Worm (Caenorhabditis elegans) whole organism, late embryonic: Measurements from ENCODE around the gene cki-1.

Source experiments
- C08G9.2 ChIP-seq: sonication (generic microtip); optimal IDR thresholded peaks from 2 replicates; lab custom pipeline; 2016; ENCODE audit warnings: mild to moderate bottlenecking, missing genetic modification characterization, moderate library complexity, missing compliant biosample characterization
- C38D4.7 ChIP-seq: fragments of 200-800 bp; sonication (Bioruptor generic); optimal IDR thresholded peaks from 2 replicates; lab custom pipeline; 2018; ENCODE audit warnings: mild to moderate bottlenecking, missing genetic modification characterization, moderate library complexity, missing compliant biosample characterization
- K02D7.2 ChIP-seq: sonication (generic microtip); optimal IDR thresholded peaks from 2 replicates; lab custom pipeline; 2017; ENCODE audit warnings: mild to moderate bottlenecking, missing genetic modification characterization, missing compliant biosample characterization
- K09A11.1 ChIP-seq: sonication (generic microtip); optimal IDR thresholded peaks from 2 replicates; lab custom pipeline; 2017; ENCODE audit warnings: antibody characterized with exemption, mild to moderate bottlenecking, missing genetic modification characterization, missing compliant biosample characterization; ENCODE audit not compliant: insufficient read depth
- Y22D7AL.16 ChIP-seq: sonication (generic microtip); optimal IDR thresholded peaks from 2 replicates; lab custom pipeline; 2016; ENCODE audit warnings: missing genetic modification characterization, missing compliant biosample characterization
- ahr-1 ChIP-seq: sonication (generic microtip); optimal IDR thresholded peaks from 2 replicates; lab custom pipeline; 2016; ENCODE audit warnings: missing genetic modification characterization, missing compliant biosample characterization
- ama-1 ChIP-seq: fragments of 150-350 bp; optimal IDR thresholded peaks from 2 replicates; lab custom pipeline; 2014
- ceh-14 ChIP-seq: sonication (generic microtip); optimal IDR thresholded peaks from 2 replicates; lab custom pipeline; 2016; ENCODE audit warnings: missing genotype, missing genetic modification characterization, missing compliant biosample characterization
- ceh-18 ChIP-seq: sonication (generic microtip); optimal IDR thresholded peaks from 2 replicates; lab custom pipeline; 2016; ENCODE audit warnings: missing genetic modification characterization, missing compliant biosample characterization
- ceh-2 ChIP-seq: sonication (generic microtip); optimal IDR thresholded peaks from 2 replicates; lab custom pipeline; 2016; ENCODE audit warnings: missing genotype, missing genetic modification characterization, missing compliant biosample characterization
- ceh-30 ChIP-seq: fragments of 150-350 bp; optimal IDR thresholded peaks from 2 replicates; lab custom pipeline; 2014; ENCODE audit warnings: missing biosample characterization, missing genetic modification characterization
- ceh-31 ChIP-seq: sonication (generic microtip); optimal IDR thresholded peaks from 2 replicates; lab custom pipeline; 2016; ENCODE audit warnings: missing genetic modification characterization, missing compliant biosample characterization
- ceh-34 ChIP-seq: sonication (generic microtip); optimal IDR thresholded peaks from 2 replicates; lab custom pipeline; 2016; ENCODE audit warnings: mild to moderate bottlenecking, missing genetic modification characterization, missing compliant biosample characterization
- ceh-6 ChIP-seq: fragments of 200-800 bp; sonication (Bioruptor generic); optimal IDR thresholded peaks from 2 replicates; lab custom pipeline; 2018; ENCODE audit warnings: mild to moderate bottlenecking, missing genetic modification characterization, missing compliant biosample characterization
- che-1 ChIP-seq: sonication (generic microtip); optimal IDR thresholded peaks from 2 replicates; lab custom pipeline; 2016; ENCODE audit warnings: mild to moderate bottlenecking, missing genetic modification characterization, missing compliant biosample characterization
- dve-1 ChIP-seq: sonication (generic microtip); optimal IDR thresholded peaks from 2 replicates; lab custom pipeline; 2017; ENCODE audit warnings: antibody characterized with exemption, mild to moderate bottlenecking, missing genetic modification characterization, missing compliant biosample characterization
- elt-2 ChIP-seq: sonication (generic microtip); optimal IDR thresholded peaks from 2 replicates; lab custom pipeline; 2016; ENCODE audit warnings: missing genetic modification reagents, missing genetic modification characterization, missing compliant biosample characterization
- fkh-10 ChIP-seq: fragments of 150-350 bp; optimal IDR thresholded peaks from 2 replicates; lab custom pipeline; 2014; ENCODE audit warnings: missing biosample characterization, missing genetic modification reagents, missing genetic modification characterization
- hlh-13 ChIP-seq: fragments of 200-800 bp; sonication (Bioruptor generic); optimal IDR thresholded peaks from 2 replicates; lab custom pipeline; 2018; ENCODE audit warnings: mild to moderate bottlenecking, missing genetic modification characterization, missing compliant biosample characterization
- nfya-1 ChIP-seq: sonication (generic microtip); optimal IDR thresholded peaks from 2 replicates; lab custom pipeline; 2017; ENCODE audit warnings: missing genetic modification characterization, mild to moderate bottlenecking, missing compliant biosample characterization, antibody characterized with exemption, moderate library complexity
- nhr-11 ChIP-seq: fragments of 150-350 bp; optimal IDR thresholded peaks from 2 replicates; lab custom pipeline; 2014; ENCODE audit warnings: missing biosample characterization, missing genetic modification characterization
- nhr-232 ChIP-seq: sonication (generic microtip); optimal IDR thresholded peaks from 2 replicates; lab custom pipeline; 2016; ENCODE audit warnings: missing genetic modification characterization, missing compliant biosample characterization
- odd-2 ChIP-seq: sonication (generic microtip); optimal IDR thresholded peaks from 2 replicates; lab custom pipeline; 2017; ENCODE audit warnings: antibody characterized with exemption, mild to moderate bottlenecking, missing genetic modification characterization, missing compliant biosample characterization
- pat-9 ChIP-seq: fragments of 200-800 bp; sonication (Bioruptor generic); optimal IDR thresholded peaks from 2 replicates; lab custom pipeline; 2018; ENCODE audit warnings: mild to moderate bottlenecking, missing genetic modification characterization, moderate library complexity, missing compliant biosample characterization
- pax-1 ChIP-seq: fragments of 150-350 bp; optimal IDR thresholded peaks from 2 replicates; lab custom pipeline; 2014; ENCODE audit warnings: missing biosample characterization, missing genetic modification characterization
- pha-4 ChIP-seq: fragments of 150-350 bp; optimal IDR thresholded peaks from 2 replicates; lab custom pipeline; 2018; ENCODE audit warnings: missing biosample characterization, missing genetic modification reagents, missing genetic modification characterization
- rnt-1 ChIP-seq: sonication (generic microtip); optimal IDR thresholded peaks from 2 replicates; lab custom pipeline; 2016; ENCODE audit warnings: missing genetic modification characterization, missing compliant biosample characterization
- sdc-2 ChIP-seq: sonication (generic microtip); optimal IDR thresholded peaks from 2 replicates; lab custom pipeline; 2016; ENCODE audit warnings: missing genotype, missing genetic modification characterization, missing compliant biosample characterization
- sox-2 ChIP-seq: fragments of 200-800 bp; sonication (Bioruptor generic); IDR thresholded peaks from 2 replicates; pipeline ENCODE4 v1.3.6; 2022; ENCODE audit warnings: missing genetic modification reagents, missing genetic modification characterization, missing compliant biosample characterization
- sox-4 ChIP-seq: sonication (generic microtip); optimal IDR thresholded peaks from 2 replicates; lab custom pipeline; 2017; ENCODE audit warnings: mild to moderate bottlenecking, missing genetic modification characterization, inconsistent platforms, missing compliant biosample characterization
- syd-9 ChIP-seq: sonication (generic microtip); optimal IDR thresholded peaks from 2 replicates; lab custom pipeline; 2016; ENCODE audit warnings: mild to moderate bottlenecking, missing genetic modification characterization, moderate library complexity, missing compliant biosample characterization
- tbx-2 ChIP-seq: sonication (generic microtip); optimal IDR thresholded peaks from 2 replicates; lab custom pipeline; 2016; ENCODE audit warnings: missing genetic modification characterization, missing compliant biosample characterization
- ttx-3 ChIP-seq: sonication (generic microtip); optimal IDR thresholded peaks from 2 replicates; lab custom pipeline; 2016; ENCODE audit warnings: missing genetic modification reagents, missing genetic modification characterization, missing compliant biosample characterization
- unc-55 ChIP-seq: sonication (generic microtip); optimal IDR thresholded peaks from 2 replicates; lab custom pipeline; 2017; ENCODE audit warnings: missing biosample characterization, missing genetic modification reagents, missing genetic modification characterization
- ztf-16 ChIP-seq: sonication (generic microtip); optimal IDR thresholded peaks from 2 replicates; lab custom pipeline; 2017; ENCODE audit warnings: missing genetic modification characterization, missing compliant biosample characterization

cki-1 gene

DNA sequence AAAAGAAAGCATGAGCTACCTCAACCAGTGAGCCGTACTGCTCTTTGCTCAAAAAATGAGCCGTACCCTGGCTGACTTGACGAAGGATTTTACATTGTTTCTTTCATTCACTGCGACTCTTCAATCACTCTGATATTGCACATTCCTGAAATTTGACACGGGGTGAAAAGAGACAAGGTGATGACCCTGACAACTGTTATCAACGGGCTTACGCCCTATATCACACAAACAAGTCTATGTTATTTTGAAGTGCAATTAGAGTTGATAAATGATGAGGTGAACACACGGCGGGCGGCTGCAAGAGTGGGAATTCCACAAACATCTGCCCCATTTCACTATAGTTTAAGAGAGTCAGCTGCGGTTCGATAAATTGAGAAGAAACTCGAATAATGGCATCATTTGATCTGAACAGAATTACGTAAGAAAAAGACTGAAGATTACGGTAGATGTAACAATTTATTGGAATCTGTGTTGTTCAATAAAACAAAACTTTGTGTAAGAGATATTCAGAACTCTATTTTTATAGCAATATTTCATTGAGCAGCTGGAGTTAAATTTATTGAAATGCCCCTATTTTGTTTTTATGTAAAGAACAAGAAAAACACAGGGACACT lies 25.7 kb downstream of the cki-1 start:
- TF ChIP-seq sdc-2: no peak
- peak; percentile 43 for TF ChIP-seq unc-55 (GFP tag; lab: Kevin White, UChicago)
- peak; percentile 32 for TF ChIP-seq rnt-1 (tag; lab: Kevin White, UChicago)
- TF ChIP-seq nhr-232 (tag; lab: Kevin White, UChicago): no peak
- peak; percentile 64 for TF ChIP-seq ceh-34 (tag; lab: Kevin White, UChicago)
- TF ChIP-seq ceh-18 (tag; lab: Kevin White, UChicago): peak; percentile 63
- no peak for TF ChIP-seq C38D4.7

- no peak for TF ChIP-seq ceh-6
- TF ChIP-seq nfya-1 (tag; lab: Kevin White, UChicago): peak; percentile 12
Measured at ce11 chrII:7838661-7839060, 27.6 kb downstream of the cki-1 start.

- TF ChIP-seq pha-4 (tag; lab: Kevin White, UChicago): no peak
- no peak for TF ChIP-seq K09A11.1 (tag; lab: Kevin White, UChicago)
- TF ChIP-seq fkh-10 (GFP tag; lab: Kevin White, UChicago): no peak
- no peak for TF ChIP-seq tbx-2 (tag; lab: Kevin White, UChicago)
- peak; percentile 16 for TF ChIP-seq ceh-31 (tag; lab: Kevin White, UChicago)
- no peak for TF ChIP-seq rnt-1 (tag; lab: Kevin White, UChicago)
- no peak for TF ChIP-seq che-1
- no peak for TF ChIP-seq ceh-18 (tag; lab: Kevin White, UChicago)
- no peak for TF ChIP-seq pax-1
- no peak for TF ChIP-seq nhr-11 (tag; lab: Kevin White, UChicago)
- TF ChIP-seq syd-9 (tag; lab: Kevin White, UChicago): no peak
- TF ChIP-seq unc-55 (GFP tag; lab: Kevin White, UChicago): peak; percentile 42
- TF ChIP-seq pat-9 (tag; lab: Kevin White, UChicago): no peak
- no peak for TF ChIP-seq ceh-30 (tag; lab: Kevin White, UChicago)
- TF ChIP-seq ama-1 (lab: Kevin White, UChicago): no peak
- TF ChIP-seq sox-2 (GFP tag; lab: Robert Waterston, UW): no peak
- TF ChIP-seq elt-2 (tag; lab: Kevin White, UChicago): no peak
- no peak for TF ChIP-seq sox-4 (tag; lab: Kevin White, UChicago)
- TF ChIP-seq Y22D7AL.16 (tag; lab: Kevin White, UChicago): no peak
- no peak for TF ChIP-seq dve-1
- TF ChIP-seq C08G9.2: no peak
- peak; percentile 45 for TF ChIP-seq nfya-1 (tag; lab: Kevin White, UChicago)
Measured at ce11 chrII:7839703-7840102, 28.7 kb downstream of the cki-1 start.

DNA sequence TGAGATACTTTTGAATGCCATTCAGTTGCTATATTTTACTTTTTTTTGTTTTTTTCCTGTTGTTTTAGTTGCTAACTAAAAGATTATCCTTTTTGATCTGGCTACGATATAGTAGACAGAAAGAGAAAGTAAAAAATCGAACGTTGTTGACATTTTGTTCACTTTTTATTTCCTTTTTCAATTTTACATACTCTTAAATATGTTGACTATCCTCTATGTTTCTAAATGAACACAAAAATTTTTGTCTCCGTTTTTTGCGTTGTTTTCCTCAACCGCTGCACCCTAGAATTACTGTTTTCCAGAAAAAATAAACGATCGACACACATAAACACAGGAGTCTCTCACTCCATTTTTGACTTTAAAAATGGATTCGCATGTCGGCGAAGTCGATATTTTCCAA lies 31.0 kb downstream of the cki-1 start, which contains the start of gene klp-3:
Gene klp-3, plus strand, starts transcription at position 301 of the 400 bp plus-strand sequence.
- no peak for TF ChIP-seq che-1
- TF ChIP-seq sox-2 (GFP tag; lab: Robert Waterston, UW): no peak
- no peak for TF ChIP-seq ttx-3 (tag; lab: Kevin White, UChicago)
- no peak for TF ChIP-seq ztf-16
- no peak for TF ChIP-seq pax-1
- TF ChIP-seq ceh-31 (tag; lab: Kevin White, UChicago): no peak
- no peak for TF ChIP-seq nfya-1 (tag; lab: Kevin White, UChicago)
- no peak for TF ChIP-seq ceh-18 (tag; lab: Kevin White, UChicago)
- TF ChIP-seq odd-2 (tag; lab: Kevin White, UChicago): no peak
- TF ChIP-seq ceh-2: no peak
- no peak for TF ChIP-seq ceh-14 (tag; lab: Kevin White, UChicago)
- no peak for TF ChIP-seq hlh-13 (GFP tag; lab: Kevin White, UChicago)
- no peak for TF ChIP-seq ahr-1 (tag; lab: Kevin White, UChicago)
- TF ChIP-seq sox-4 (tag; lab: Kevin White, UChicago): no peak
- no peak for TF ChIP-seq sdc-2
- no peak for TF ChIP-seq K02D7.2 (tag; lab: Kevin White, UChicago)
